Fruit fly (Drosophila melanogaster): Measurements from ENCODE around the gene Blimp-1.

- TF ChIP-seq Sin3A (optimal IDR thresholded peaks at IDR 0.05) (no peak), insv (optimal IDR thresholded peaks at IDR 0.05) (no peak), Myc (optimal IDR thresholded peaks at IDR 0.05) (no peak)
Observed at dm6 chr3L:5610582-5610981, 20.2 kb upstream of the Blimp-1 start.

Data from Kc167 (cell line).